Worm (Caenorhabditis elegans): ENCODE data around the gene C35B1.4.

- TF ChIP-seq ztf-29 (GFP tag; IDR thresholded peaks at IDR 0.05) (no peak), T22C8.4 (GFP tag; IDR thresholded peaks at IDR 0.05) (no peak), klf-2 (GFP tag; conservative IDR thresholded peaks at IDR 0.05) (no peak), flt-1 (GFP tag; IDR thresholded peaks at IDR 0.05) (no peak)
Observed at ce11 chrIV:4032350-4032749, 47.3 kb upstream of the C35B1.4 start.
